Fruit fly (Drosophila melanogaster) whole organism, embryonic: ENCODE data around the gene CG12081.

Source experiments
- Asciz ChIP-seq: fragments of 200-800 bp; sonication (Bioruptor generic); optimal IDR thresholded peaks from 2 replicates; lab custom pipeline; 2017; ENCODE audit warnings: missing biosample characterization, mild to moderate bottlenecking, missing genetic modification characterization, missing genetic modification reagents
- C15 ChIP-seq: fragments of 200-800 bp; sonication (Bioruptor generic); IDR thresholded peaks from 3 replicates; pipeline ENCODE4 v1.3.6; 2022; ENCODE audit warnings: missing biosample characterization, missing genetic modification characterization
- CG11247 ChIP-seq: fragments of 200-800 bp; sonication (Bioruptor generic); IDR thresholded peaks from 2 replicates; pipeline ENCODE4 v1.3.6; 2022; ENCODE audit warnings: missing biosample characterization, missing genetic modification characterization
- CG11696 ChIP-seq: fragments of 200-800 bp; sonication (Bioruptor generic); IDR thresholded peaks from 2 replicates; pipeline ENCODE4 v1.3.6; 2022; ENCODE audit warnings: missing biosample characterization, missing genetic modification characterization
- CG14441 ChIP-seq: fragments of 200-800 bp; sonication (Bioruptor generic); IDR thresholded peaks from 2 replicates; pipeline ENCODE4 v1.3.6; 2022; ENCODE audit warnings: missing biosample characterization, missing genetic modification characterization
- CG16863 ChIP-seq: fragments of 200-800 bp; sonication (Bioruptor generic); optimal IDR thresholded peaks from 3 replicates; lab custom pipeline; 2016; ENCODE audit warnings: missing biosample characterization, missing genetic modification characterization
- CG2129 ChIP-seq: fragments of 200-800 bp; sonication (Bioruptor generic); IDR thresholded peaks from 2 replicates; pipeline ENCODE4 v1.3.6; 2022; ENCODE audit warnings: missing biosample characterization, missing genetic modification characterization; ENCODE audit not compliant: partially characterized antibody
- CG2202 ChIP-seq: fragments of 200-800 bp; sonication (Bioruptor generic); optimal IDR thresholded peaks from 2 replicates; lab custom pipeline; 2018; ENCODE audit warnings: missing biosample characterization, mild to moderate bottlenecking, missing genetic modification characterization
- CG32532 ChIP-seq: fragments of 200-800 bp; sonication (Bioruptor generic); IDR thresholded peaks from 2 replicates; pipeline ENCODE4 v1.3.6; 2022; ENCODE audit warnings: missing biosample characterization, missing genetic modification characterization
- CG3281 ChIP-seq: fragments of 200-800 bp; sonication (Bioruptor generic); optimal IDR thresholded peaks from 3 replicates; lab custom pipeline; 2017; ENCODE audit warnings: missing biosample characterization, mild to moderate bottlenecking, missing genetic modification characterization
- CG3407 ChIP-seq: fragments of 200-800 bp; sonication (Bioruptor generic); optimal IDR thresholded peaks from 2 replicates; lab custom pipeline; 2018; ENCODE audit warnings: missing biosample characterization, mild to moderate bottlenecking, missing genetic modification characterization
- CG42726 ChIP-seq: fragments of 200-800 bp; sonication (Bioruptor generic); IDR thresholded peaks from 2 replicates; pipeline ENCODE4 v1.3.6; 2022; ENCODE audit warnings: missing biosample characterization, missing genetic modification characterization; ENCODE audit not compliant: partially characterized antibody
- CG4404 ChIP-seq: fragments of 200-800 bp; sonication (Bioruptor generic); IDR thresholded peaks from 2 replicates; pipeline ENCODE4 v1.3.6; 2022; ENCODE audit warnings: missing biosample characterization, missing genetic modification characterization
- CG4617 ChIP-seq: fragments of 200-800 bp; sonication (Bioruptor generic); optimal IDR thresholded peaks from 3 replicates; lab custom pipeline; 2016; ENCODE audit warnings: missing biosample characterization, missing genetic modification characterization, borderline replicate concordance
- CG4854 ChIP-seq: fragments of 200-800 bp; sonication (Bioruptor generic); optimal IDR thresholded peaks from 2 replicates; lab custom pipeline; 2016; ENCODE audit warnings: missing biosample characterization, missing genetic modification characterization, inconsistent platforms
- CG8359 ChIP-seq: fragments of 200-800 bp; sonication (Bioruptor generic); optimal IDR thresholded peaks from 2 replicates; lab custom pipeline; 2017; ENCODE audit warnings: missing biosample characterization, mild to moderate bottlenecking, missing genetic modification characterization, borderline replicate concordance
- CG9817 ChIP-seq: fragments of 200-800 bp; sonication (Bioruptor generic); optimal IDR thresholded peaks from 2 replicates; lab custom pipeline; 2018; ENCODE audit warnings: missing biosample characterization, mild to moderate bottlenecking, missing genetic modification characterization, moderate library complexity
- CG9932 ChIP-seq: fragments of 200-800 bp; sonication (Bioruptor generic); IDR thresholded peaks from 2 replicates; pipeline ENCODE4 v1.3.6; 2022; ENCODE audit warnings: missing biosample characterization, missing genetic modification characterization
- CTCF ChIP-seq: fragments of 200-800 bp; sonication (Bioruptor generic); optimal IDR thresholded peaks from 2 replicates; lab custom pipeline; 2017; ENCODE audit warnings: missing biosample characterization, mild to moderate bottlenecking, missing genetic modification characterization, moderate library complexity
- D ChIP-seq, 2 experiments: fragments of 200-800 bp in 1 of 2; fragments of >200 bp in 1 of 2; sonication (Bioruptor generic) in 1 of 2; optimal IDR thresholded peaks; 2 replicates in 1 of 2; 3 replicates in 1 of 2; lab custom pipeline; 2017; ENCODE audit warnings: mild to moderate bottlenecking in 1 of 2, missing biosample characterization in 1 of 2, missing genetic modification characterization in 1 of 2, missing genetic modification reagents in 1 of 2
- Deaf1 ChIP-seq: fragments of 200-800 bp; optimal IDR thresholded peaks from 3 replicates; lab custom pipeline; 2019; ENCODE audit warnings: missing biosample characterization, mild to moderate bottlenecking, missing genetic modification characterization, moderate library complexity
- Drgx ChIP-seq: fragments of 200-800 bp; sonication (Bioruptor generic); IDR thresholded peaks from 2 replicates; pipeline ENCODE4 v1.3.6; 2022; ENCODE audit warnings: missing biosample characterization, missing genetic modification characterization
- H15 ChIP-seq: fragments of 200-800 bp; sonication (Bioruptor generic); IDR thresholded peaks from 3 replicates; pipeline ENCODE4 v1.3.6; 2022; ENCODE audit warnings: missing biosample characterization, missing genetic modification characterization
- Hsf ChIP-seq: fragments of 200-800 bp; sonication (Bioruptor generic); optimal IDR thresholded peaks from 3 replicates; lab custom pipeline; 2016; ENCODE audit warnings: missing biosample characterization, missing genetic modification characterization
- Kr ChIP-seq: fragments of 200-800 bp; sonication (Bioruptor generic); optimal IDR thresholded peaks from 2 replicates; lab custom pipeline; 2017; ENCODE audit warnings: missing biosample characterization, mild to moderate bottlenecking, missing genetic modification characterization
- MTF-1 ChIP-seq: fragments of 200-800 bp; sonication (Bioruptor generic); optimal IDR thresholded peaks from 2 replicates; lab custom pipeline; 2018; ENCODE audit warnings: missing biosample characterization, mild to moderate bottlenecking, missing genetic modification characterization, borderline replicate concordance
- Med ChIP-seq: fragments of 200-800 bp; sonication (Bioruptor generic); peaks from one replicate; lab custom pipeline; 2016; ENCODE audit warnings: missing biosample characterization, missing genetic modification characterization, mild to moderate bottlenecking, inconsistent platforms, moderate library complexity
- NC2α ChIP-seq: fragments of 200-800 bp; sonication (Bioruptor generic); optimal IDR thresholded peaks from 2 replicates; lab custom pipeline; 2016; ENCODE audit warnings: missing biosample characterization, missing genetic modification characterization
- Nf-YA ChIP-seq: fragments of 200-800 bp; sonication (Bioruptor generic); IDR thresholded peaks from 2 replicates; pipeline ENCODE4 v1.3.6; 2022; ENCODE audit warnings: missing biosample characterization, missing genetic modification characterization
- Oli ChIP-seq: fragments of 200-800 bp; sonication (Bioruptor generic); optimal IDR thresholded peaks from 2 replicates; lab custom pipeline; 2018; ENCODE audit warnings: missing biosample characterization, mild to moderate bottlenecking, missing genetic modification characterization, moderate library complexity
- Side ChIP-seq: fragments of 200-800 bp; sonication (Bioruptor generic); optimal IDR thresholded peaks from 2 replicates; lab custom pipeline; 2016; ENCODE audit warnings: missing biosample characterization, missing genetic modification characterization
- Six4 ChIP-seq: fragments of 200-800 bp; sonication (Bioruptor generic); optimal IDR thresholded peaks from 2 replicates; lab custom pipeline; 2016; ENCODE audit warnings: missing biosample characterization, missing genetic modification characterization
- Spps ChIP-seq: fragments of 200-800 bp; sonication (Bioruptor generic); optimal IDR thresholded peaks from 2 replicates; lab custom pipeline; 2018; ENCODE audit warnings: missing biosample characterization, mild to moderate bottlenecking, missing genetic modification characterization
- Stat92E ChIP-seq, 3 experiments: fragments of >200 bp in 2 of 3; fragments of 200-800 bp in 1 of 3; sonication (Bioruptor generic) in 1 of 3; optimal IDR thresholded peaks; 2 replicates each; lab custom pipeline; 2017 to 2019; ENCODE audit warnings: missing biosample characterization in 3 of 3, missing genetic modification characterization in 3 of 3, mild to moderate bottlenecking in 1 of 3, moderate library complexity in 1 of 3
- Xbp1 ChIP-seq: fragments of 200-800 bp; sonication (Bioruptor generic); optimal IDR thresholded peaks from 3 replicates; lab custom pipeline; 2016; ENCODE audit warnings: missing biosample characterization, mild to moderate bottlenecking, missing genetic modification characterization
- croc ChIP-seq: fragments of 200-800 bp; sonication (Bioruptor generic); conservative IDR thresholded peaks from 3 replicates; pipeline ENCODE4 v1.3.6; 2022; ENCODE audit warnings: missing biosample characterization, missing genetic modification characterization
- dan ChIP-seq: fragments of 200-800 bp; sonication (Bioruptor generic); IDR thresholded peaks from 2 replicates; pipeline ENCODE4 v1.3.6; 2022; ENCODE audit warnings: missing biosample characterization, missing genetic modification characterization
- dimm ChIP-seq: fragments of 200-800 bp; sonication (Bioruptor generic); IDR thresholded peaks from 2 replicates; pipeline ENCODE4 v1.3.6; 2022; ENCODE audit warnings: missing biosample characterization, missing genetic modification characterization
- dm ChIP-seq: fragments of 200-800 bp; sonication (Bioruptor generic); optimal IDR thresholded peaks from 3 replicates; lab custom pipeline; 2016; ENCODE audit warnings: missing biosample characterization, missing genetic modification characterization
- emc ChIP-seq: fragments of 200-800 bp; sonication (Bioruptor generic); optimal IDR thresholded peaks from 2 replicates; lab custom pipeline; 2016; ENCODE audit warnings: missing biosample characterization, missing genetic modification characterization
- fd96Cb ChIP-seq: fragments of 200-800 bp; sonication (Bioruptor generic); optimal IDR thresholded peaks from 2 replicates; lab custom pipeline; 2018; ENCODE audit warnings: missing biosample characterization, mild to moderate bottlenecking, missing genetic modification characterization, moderate library complexity
- gcm ChIP-seq: fragments of 200-800 bp; sonication (Bioruptor generic); optimal IDR thresholded peaks from 2 replicates; lab custom pipeline; 2019; ENCODE audit warnings: missing biosample characterization, mild to moderate bottlenecking, missing genetic modification characterization, moderate library complexity
- ind ChIP-seq: fragments of 200-800 bp; sonication (Bioruptor generic); optimal IDR thresholded peaks from 3 replicates; lab custom pipeline; 2016; ENCODE audit warnings: missing biosample characterization, missing genetic modification characterization
- psq ChIP-seq: fragments of 200-800 bp; sonication (Bioruptor generic); optimal IDR thresholded peaks from 2 replicates; lab custom pipeline; 2017; ENCODE audit warnings: missing biosample characterization, missing genetic modification characterization
- repo ChIP-seq: fragments of 200-800 bp; sonication (Bioruptor generic); optimal IDR thresholded peaks from 2 replicates; lab custom pipeline; 2016; ENCODE audit warnings: missing biosample characterization, missing genetic modification characterization
- toy ChIP-seq: fragments of 200-800 bp; sonication (Bioruptor generic); IDR thresholded peaks from 2 replicates; pipeline ENCODE4 v1.3.6; 2022; ENCODE audit warnings: missing biosample characterization, missing genetic modification characterization
- ttk ChIP-seq: fragments of 200-800 bp; sonication (Bioruptor generic); IDR thresholded peaks from 2 replicates; pipeline ENCODE4 v2.1.2; 2022; ENCODE audit warnings: missing biosample characterization, missing genetic modification characterization
- tx ChIP-seq: fragments of 200-800 bp; sonication (Bioruptor generic); optimal IDR thresholded peaks from 2 replicates; lab custom pipeline; 2016; ENCODE audit warnings: missing biosample characterization, missing genetic modification characterization
- zf30C ChIP-seq: fragments of 200-800 bp; sonication (Bioruptor generic); optimal IDR thresholded peaks from 3 replicates; lab custom pipeline; 2018; ENCODE audit warnings: missing biosample characterization, mild to moderate bottlenecking, missing genetic modification characterization

The CG12081 gene

DNA sequence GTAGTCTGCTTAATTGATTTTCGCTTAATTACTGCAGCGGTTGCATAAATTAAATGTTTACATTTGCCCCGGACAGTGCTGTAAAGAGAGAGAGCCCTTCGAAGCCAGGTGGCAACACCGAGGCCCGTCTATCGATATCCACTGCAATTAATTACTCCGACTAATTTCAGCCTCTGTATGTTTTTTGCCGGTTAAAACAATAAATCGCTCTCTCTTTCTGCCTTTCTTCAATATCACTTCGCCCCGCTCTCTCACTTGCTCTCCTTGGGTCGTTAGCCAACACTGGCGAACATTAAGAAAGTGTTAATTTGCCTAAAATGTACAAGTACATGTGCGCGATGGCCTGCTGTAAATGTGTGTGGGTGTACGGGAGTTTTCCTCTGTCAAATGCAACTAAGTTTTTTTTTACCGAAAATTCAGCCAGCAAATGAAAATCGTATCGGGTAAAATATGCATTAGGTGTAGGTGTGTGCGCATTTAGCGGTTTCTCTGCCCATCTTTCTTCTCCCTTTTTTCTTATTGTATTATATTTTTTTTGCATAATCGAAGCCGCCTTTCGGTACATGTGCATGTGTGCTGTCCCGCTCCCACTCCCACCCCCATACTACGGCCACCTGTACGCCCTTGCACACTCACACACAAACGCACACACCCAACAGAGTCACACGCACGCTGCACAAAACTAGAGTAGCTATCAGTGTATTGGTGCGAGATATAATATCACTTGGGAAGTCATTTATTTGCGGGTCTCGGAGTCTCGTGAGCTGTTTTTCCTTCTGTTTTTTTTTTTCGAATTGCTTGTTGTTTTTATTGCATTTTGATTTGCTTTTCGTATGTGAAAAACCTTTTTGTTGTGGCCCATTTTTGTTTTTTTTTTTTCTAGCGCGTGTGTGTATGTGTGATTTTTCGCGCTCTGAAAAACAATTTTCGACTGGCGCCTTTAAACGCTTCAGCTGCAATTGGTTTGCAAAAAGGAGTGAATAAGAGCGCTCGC, 26.9 kb upstream of the CG12081 start (continued):
- TF ChIP-seq dan (GFP tag; lab: Robert Waterston, UW): no peak
- peak; percentile 11; the same call in 1 of the 2 replicates for TF ChIP-seq CG4404 (GFP tag; lab: Robert Waterston, UW)
- no peak for TF ChIP-seq CG8359 (GFP tag; lab: Kevin White, UChicago)
- TF ChIP-seq gcm (GFP tag; lab: Kevin White, UChicago): no peak
- no peak for TF ChIP-seq CG16863 (GFP tag; lab: Kevin White, UChicago)
- TF ChIP-seq NC2α (GFP tag; lab: Kevin White, UChicago): no peak
- TF ChIP-seq zf30C (GFP tag; lab: Kevin White, UChicago): no peak
- TF ChIP-seq ind (GFP tag; lab: Kevin White, UChicago): peak; percentile 33
- no peak for TF ChIP-seq fd96Cb
- no peak for TF ChIP-seq D (optimal IDR thresholded peaks at IDR 0.05; lab: Kevin White, UChicago)
- TF ChIP-seq D (GFP tag; optimal IDR thresholded peaks at IDR 0.05; lab: Kevin White, UChicago): peak; percentile 59
- no peak for TF ChIP-seq Six4 (GFP tag; lab: Kevin White, UChicago)
- no peak for TF ChIP-seq ttk (GFP tag; lab: Robert Waterston, UW)
- peak; percentile 46 for TF ChIP-seq CG9932 (GFP tag; lab: Robert Waterston, UW)
- TF ChIP-seq CG11247: peak; percentile 47
- peak; percentile 75 for TF ChIP-seq Kr (GFP tag; lab: Kevin White, UChicago)
- TF ChIP-seq croc (GFP tag; lab: Robert Waterston, UW): no peak
- TF ChIP-seq CG3281 (GFP tag; lab: Kevin White, UChicago): no peak
- peak; percentile 49 for TF ChIP-seq Hsf (GFP tag; lab: Kevin White, UChicago)
- no peak for TF ChIP-seq CG2202 (tag; lab: Kevin White, UChicago)
- no peak for TF ChIP-seq CG2129 (GFP tag; lab: Robert Waterston, UW)
- TF ChIP-seq tx (GFP tag; lab: Kevin White, UChicago): peak; percentile 28
- no peak for TF ChIP-seq toy (GFP tag; lab: Robert Waterston, UW)
- no peak for TF ChIP-seq Oli (tag; lab: Kevin White, UChicago)
- no peak for TF ChIP-seq emc (GFP tag; lab: Kevin White, UChicago)
- peak; percentile 92 for TF ChIP-seq Med (GFP tag; lab: Kevin White, UChicago)
- TF ChIP-seq C15 (GFP tag; lab: Robert Waterston, UW): no peak
- TF ChIP-seq CTCF: peak; percentile 4
- TF ChIP-seq CG3407 (GFP tag; lab: Kevin White, UChicago): no peak
- no peak for TF ChIP-seq repo (GFP tag; lab: Kevin White, UChicago)
- TF ChIP-seq CG11696 (GFP tag; lab: Robert Waterston, UW): no peak
- TF ChIP-seq Xbp1 (GFP tag; lab: Kevin White, UChicago): peak; percentile 21
- no peak for TF ChIP-seq dimm (GFP tag; lab: Robert Waterston, UW)
- TF ChIP-seq CG9817 (tag; lab: Kevin White, UChicago): no peak
- no peak for TF ChIP-seq Deaf1 (tag; lab: Kevin White, UChicago)
- TF ChIP-seq Drgx (GFP tag; lab: Robert Waterston, UW): peak; percentile 74
- TF ChIP-seq MTF-1: peak; percentile 43
- TF ChIP-seq CG4617 (GFP tag; lab: Kevin White, UChicago): peak; percentile 0
- TF ChIP-seq dm (GFP tag; lab: Kevin White, UChicago): peak; percentile 36
- peak; percentile 49 for TF ChIP-seq CG32532 (GFP tag; lab: Robert Waterston, UW)
- no peak for TF ChIP-seq psq (GFP tag; lab: Kevin White, UChicago)
- TF ChIP-seq CG42726 (GFP tag; lab: Robert Waterston, UW): no peak
- TF ChIP-seq Asciz: no peak
- TF ChIP-seq CG4854: no peak
- no peak for TF ChIP-seq Stat92E (GFP tag; optimal IDR thresholded peaks at IDR 0.05; lab: Kevin White, UChicago)
- TF ChIP-seq Side (GFP tag; lab: Kevin White, UChicago): peak; percentile 56
- TF ChIP-seq Spps (tag; lab: Kevin White, UChicago): no peak
- TF ChIP-seq CG14441 (GFP tag; lab: Robert Waterston, UW): no peak
- TF ChIP-seq Nf-YA (GFP tag; lab: Robert Waterston, UW): no peak
- TF ChIP-seq H15 (GFP tag; lab: Robert Waterston, UW): no peak
